Worm (Caenorhabditis elegans) whole organism, L2 larva: ENCODE data around the gene lido-14.

Source experiments
- R02D3.7 ChIP-seq: fragments of 150-350 bp; optimal IDR thresholded peaks from 2 replicates; lab custom pipeline; 2014; ENCODE audit warnings: missing biosample characterization, missing genetic modification characterization
- ama-1 ChIP-seq: fragments of 150-350 bp; optimal IDR thresholded peaks from 2 replicates; lab custom pipeline; 2018; ENCODE audit warnings: inconsistent platforms
- ceh-16 ChIP-seq: fragments of 150-350 bp; optimal IDR thresholded peaks from 2 replicates; lab custom pipeline; 2014; ENCODE audit warnings: missing biosample characterization, missing genetic modification characterization
- egl-27 ChIP-seq: sonication (generic microtip); optimal IDR thresholded peaks from 3 replicates; lab custom pipeline; 2017; ENCODE audit warnings: missing biosample characterization, missing genetic modification reagents, missing genetic modification characterization
- lin-11 ChIP-seq: fragments of 150-350 bp; sonication (generic microtip); optimal IDR thresholded peaks from 2 replicates; lab custom pipeline; 2014; ENCODE audit warnings: missing biosample characterization, missing genetic modification characterization, inconsistent platforms, mixed read lengths
- nhr-10 ChIP-seq: sonication (generic microtip); optimal IDR thresholded peaks from 2 replicates; lab custom pipeline; 2017; ENCODE audit warnings: missing biosample characterization, missing genetic modification characterization
- nhr-11 ChIP-seq: fragments of 150-350 bp; optimal IDR thresholded peaks from 2 replicates; lab custom pipeline; 2014; ENCODE audit warnings: missing biosample characterization, missing genetic modification characterization
- nhr-12 ChIP-seq: fragments of 150-350 bp; optimal IDR thresholded peaks from 2 replicates; lab custom pipeline; 2014; ENCODE audit warnings: missing biosample characterization, missing genetic modification characterization
- nhr-25 ChIP-seq: fragments of 150-350 bp; sonication (generic microtip); optimal IDR thresholded peaks from 3 replicates; lab custom pipeline; 2014; ENCODE audit warnings: missing biosample characterization, missing genetic modification characterization
- skn-1 ChIP-seq: sonication (generic microtip); optimal IDR thresholded peaks from 2 replicates; lab custom pipeline; 2017; ENCODE audit warnings: missing biosample characterization, missing genetic modification characterization
- snpc-4 ChIP-seq: fragments of 150-350 bp; optimal IDR thresholded peaks from 2 replicates; lab custom pipeline; 2014; ENCODE audit warnings: missing biosample characterization, missing genetic modification characterization
- unc-39 ChIP-seq: fragments of 150-350 bp; optimal IDR thresholded peaks from 2 replicates; lab custom pipeline; 2014; ENCODE audit warnings: missing biosample characterization, missing genetic modification characterization
- unc-62 ChIP-seq: fragments of 150-350 bp; optimal IDR thresholded peaks from 2 replicates; lab custom pipeline; 2014; ENCODE audit warnings: missing biosample characterization, missing genetic modification reagents, missing genetic modification characterization
- ztf-11 ChIP-seq: sonication (generic microtip); optimal IDR thresholded peaks from 2 replicates; lab custom pipeline; 2017; ENCODE audit warnings: missing biosample characterization, missing genetic modification characterization

DNA sequence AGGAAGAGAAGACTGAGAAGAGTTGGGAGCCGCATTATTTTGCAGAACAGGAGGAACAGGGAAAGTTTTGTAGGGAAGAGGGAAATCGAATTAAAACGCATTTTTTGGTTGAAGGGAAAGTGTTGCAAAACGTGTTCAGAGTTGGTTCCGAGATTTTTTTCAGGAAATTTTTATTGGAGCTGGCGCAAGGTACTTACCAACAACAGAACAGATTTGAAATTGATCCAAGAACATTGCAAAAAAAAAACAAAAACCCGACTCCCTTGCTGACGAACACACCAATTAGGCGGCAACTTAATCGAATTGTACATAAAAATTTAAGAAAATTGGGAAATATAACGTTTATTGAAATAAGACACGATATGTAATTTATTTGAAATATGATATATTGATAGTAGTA, 20.4 kb upstream of the lido-14 start, which contains the start of gene F14D2.7:
- no peak for TF ChIP-seq unc-62 (GFP tag; lab: Kevin White, UChicago)
- TF ChIP-seq ama-1 (lab: Kevin White, UChicago), result no peak
- no peak for TF ChIP-seq snpc-4 (tag; lab: Kevin White, UChicago)
- no peak for TF ChIP-seq nhr-10 (tag; lab: Kevin White, UChicago)
- no peak for TF ChIP-seq unc-39 (tag; lab: Kevin White, UChicago)
- no peak for TF ChIP-seq R02D3.7 (tag; lab: Kevin White, UChicago)
- no peak for TF ChIP-seq ceh-16 (tag; lab: Kevin White, UChicago)
- TF ChIP-seq nhr-12 (tag; lab: Kevin White, UChicago), result no peak
- TF ChIP-seq egl-27, result no peak
- no peak for TF ChIP-seq lin-11
- no peak for TF ChIP-seq ztf-11
- TF ChIP-seq nhr-11 (tag; lab: Kevin White, UChicago), result no peak
- no peak for TF ChIP-seq skn-1 (tag; lab: Kevin White, UChicago)
- no peak for TF ChIP-seq nhr-25 (tag; lab: Kevin White, UChicago)
